Worm (Caenorhabditis elegans) whole organism, L2 larva: ENCODE data around the gene C07E3.9.

Experiments used
- ama-1 ChIP-seq: fragments of 150-350 bp; optimal IDR thresholded peaks from 2 replicates; lab custom pipeline; 2018; ENCODE audit warnings: inconsistent platforms
- lsy-2 ChIP-seq, 2 experiments: fragments of 150-350 bp in 1 of 2; sonication (generic microtip) in 1 of 2; optimal IDR thresholded peaks; 2 replicates each; lab custom pipeline; 2014 to 2017; ENCODE audit warnings: missing biosample characterization in 2 of 2, missing genetic modification characterization in 2 of 2
- nhr-10 ChIP-seq: sonication (generic microtip); optimal IDR thresholded peaks from 2 replicates; lab custom pipeline; 2017; ENCODE audit warnings: missing biosample characterization, missing genetic modification characterization
- peb-1 ChIP-seq: fragments of 150-350 bp; optimal IDR thresholded peaks from 2 replicates; lab custom pipeline; 2014; ENCODE audit warnings: missing biosample characterization, missing genetic modification characterization

ce11 chrII:10308726-10309125 is 41.8 kb upstream of the C07E3.9 start, which contains the start of gene gcy-4:
- no peak for TF ChIP-seq ama-1 (lab: Kevin White, UChicago)
- no peak for TF ChIP-seq lsy-2 (tag; optimal IDR thresholded peaks at IDR 0.05; lab: Kevin White, UChicago)
- no peak for TF ChIP-seq peb-1 (tag; lab: Kevin White, UChicago)
- TF ChIP-seq nhr-10 (tag; lab: Kevin White, UChicago): no peak
